Fruit fly (Drosophila melanogaster) whole organism, embryonic: ENCODE results near the gene Gbs-70E.
A peak's percentile ranks its signal among the peaks of the same experiment; 100 is the strongest.

Experiments
- Ada2b ChIP-seq: fragments of 200-800 bp; sonication (Bioruptor generic); IDR thresholded peaks from 2 replicates; pipeline ENCODE4 v1.3.6; 2022; ENCODE audit warnings: missing biosample characterization, missing genetic modification characterization
- Antp ChIP-seq: fragments of 200-800 bp; sonication (Bioruptor generic); optimal IDR thresholded peaks from 3 replicates; lab custom pipeline; 2016; ENCODE audit warnings: missing biosample characterization, missing genetic modification characterization
- CG12071 ChIP-seq: fragments of 200-800 bp; sonication (Bioruptor generic); optimal IDR thresholded peaks from 3 replicates; lab custom pipeline; 2018; ENCODE audit warnings: missing biosample characterization, mild to moderate bottlenecking, missing genetic modification characterization
- CG12744 ChIP-seq: fragments of 200-800 bp; sonication (Bioruptor generic); optimal IDR thresholded peaks from 2 replicates; lab custom pipeline; 2016; ENCODE audit warnings: missing biosample characterization, missing genetic modification characterization
- CG13775 ChIP-seq: fragments of 200-800 bp; sonication (Bioruptor generic); optimal IDR thresholded peaks from 3 replicates; lab custom pipeline; 2017; ENCODE audit warnings: missing biosample characterization, mild to moderate bottlenecking, missing genetic modification characterization
- CG1529 ChIP-seq: fragments of 200-800 bp; sonication (Bioruptor generic); optimal IDR thresholded peaks from 3 replicates; lab custom pipeline; 2018; ENCODE audit warnings: missing biosample characterization, missing genetic modification characterization
- CG18619 ChIP-seq: fragments of 200-800 bp; sonication (Bioruptor generic); optimal IDR thresholded peaks from 3 replicates; lab custom pipeline; 2017; ENCODE audit warnings: missing biosample characterization, mild to moderate bottlenecking, missing genetic modification characterization
- CG2202 ChIP-seq: fragments of 200-800 bp; sonication (Bioruptor generic); optimal IDR thresholded peaks from 2 replicates; lab custom pipeline; 2018; ENCODE audit warnings: missing biosample characterization, mild to moderate bottlenecking, missing genetic modification characterization
- CG33213 ChIP-seq: fragments of 200-800 bp; sonication (Bioruptor generic); optimal IDR thresholded peaks from 3 replicates; lab custom pipeline; 2016; ENCODE audit warnings: missing biosample characterization, missing genetic modification characterization
- CG4328 ChIP-seq: fragments of 200-800 bp; sonication (Bioruptor generic); optimal IDR thresholded peaks from 3 replicates; lab custom pipeline; 2017; ENCODE audit warnings: missing biosample characterization, missing genetic modification reagents, missing genetic modification characterization
- CG5180 ChIP-seq: fragments of 200-800 bp; sonication (Bioruptor generic); optimal IDR thresholded peaks from 3 replicates; lab custom pipeline; 2017; ENCODE audit warnings: missing biosample characterization, missing genetic modification characterization, mild to moderate bottlenecking, moderate library complexity, missing genetic modification reagents
- CG5245 ChIP-seq: fragments of 200-800 bp; sonication (Bioruptor generic); optimal IDR thresholded peaks from 3 replicates; lab custom pipeline; 2016; ENCODE audit warnings: missing biosample characterization, missing genetic modification characterization
- CG6689 ChIP-seq: fragments of 200-800 bp; sonication (Bioruptor generic); IDR thresholded peaks from 2 replicates; pipeline ENCODE4 v1.3.6; 2022; ENCODE audit warnings: missing biosample characterization, missing genetic modification characterization
- CG6791 ChIP-seq: fragments of 200-800 bp; sonication (Bioruptor generic); IDR thresholded peaks from 3 replicates; pipeline ENCODE4 v1.3.6; 2022; ENCODE audit warnings: missing biosample characterization, missing genetic modification characterization; ENCODE audit not compliant: partially characterized antibody
- CG8089 ChIP-seq: fragments of 200-800 bp; sonication (Bioruptor generic); optimal IDR thresholded peaks from 3 replicates; lab custom pipeline; 2016; ENCODE audit warnings: missing biosample characterization, missing genetic modification characterization
- Chrac-16 ChIP-seq: fragments of 200-800 bp; sonication (Bioruptor generic); optimal IDR thresholded peaks from 3 replicates; lab custom pipeline; 2016; ENCODE audit warnings: missing biosample characterization, missing genetic modification characterization
- CoRest ChIP-seq: fragments of 200-800 bp; sonication (Bioruptor generic); optimal IDR thresholded peaks from 3 replicates; lab custom pipeline; 2018; ENCODE audit warnings: missing biosample characterization, mild to moderate bottlenecking, missing genetic modification characterization, moderate library complexity
- Dad ChIP-seq: fragments of 200-800 bp; sonication (Bioruptor generic); optimal IDR thresholded peaks from 3 replicates; lab custom pipeline; 2016; ENCODE audit warnings: missing biosample characterization, missing genetic modification characterization
- Dp ChIP-seq: fragments of 200-800 bp; sonication (Bioruptor generic); optimal IDR thresholded peaks from 2 replicates; lab custom pipeline; 2018; ENCODE audit warnings: missing biosample characterization, mild to moderate bottlenecking, missing genetic modification characterization, moderate library complexity
- Ets97D ChIP-seq: fragments of 200-800 bp; sonication (Bioruptor generic); optimal IDR thresholded peaks from 3 replicates; lab custom pipeline; 2016; ENCODE audit warnings: missing biosample characterization, missing genetic modification characterization
- Fer2 ChIP-seq: fragments of 200-800 bp; sonication (Bioruptor generic); optimal IDR thresholded peaks from 2 replicates; lab custom pipeline; 2018; ENCODE audit warnings: missing biosample characterization, mild to moderate bottlenecking, missing genetic modification characterization, moderate library complexity
- Gug ChIP-seq: fragments of 200-800 bp; sonication (Bioruptor generic); IDR thresholded peaks from 4 replicates; pipeline ENCODE4 v1.3.6; 2022; ENCODE audit warnings: missing biosample characterization, missing genetic modification characterization
- HHEX ChIP-seq: fragments of 200-800 bp; sonication (Bioruptor generic); optimal IDR thresholded peaks from 3 replicates; lab custom pipeline; 2017; ENCODE audit warnings: missing biosample characterization, mild to moderate bottlenecking, missing genetic modification characterization, missing genetic modification reagents
- Sox100B ChIP-seq: fragments of 200-800 bp; sonication (Bioruptor generic); optimal IDR thresholded peaks from 3 replicates; lab custom pipeline; 2018; ENCODE audit warnings: missing biosample characterization, mild to moderate bottlenecking, missing genetic modification characterization
- YL-1 ChIP-seq: fragments of 200-800 bp; sonication (Bioruptor generic); optimal IDR thresholded peaks from 3 replicates; lab custom pipeline; 2017; ENCODE audit warnings: missing biosample characterization, mild to moderate bottlenecking, missing genetic modification characterization
- al ChIP-seq: fragments of 200-800 bp; sonication (Bioruptor generic); IDR thresholded peaks from 2 replicates; pipeline ENCODE4 v1.3.6; 2022; ENCODE audit warnings: missing biosample characterization, missing genetic modification characterization
- ase ChIP-seq: fragments of 200-800 bp; sonication (Bioruptor generic); IDR thresholded peaks from 3 replicates; pipeline ENCODE4 v1.3.6; 2022; ENCODE audit warnings: missing biosample characterization, missing genetic modification characterization
- bowl ChIP-seq: fragments of 200-800 bp; sonication (Bioruptor generic); IDR thresholded peaks from 2 replicates; pipeline ENCODE4 v1.3.6; 2022; ENCODE audit warnings: missing biosample characterization, missing genetic modification characterization
- dan ChIP-seq: fragments of 200-800 bp; sonication (Bioruptor generic); IDR thresholded peaks from 2 replicates; pipeline ENCODE4 v1.3.6; 2022; ENCODE audit warnings: missing biosample characterization, missing genetic modification characterization
- dmrt99B ChIP-seq: fragments of 200-800 bp; sonication (Bioruptor generic); optimal IDR thresholded peaks from 2 replicates; lab custom pipeline; 2018; ENCODE audit warnings: missing biosample characterization, mild to moderate bottlenecking, missing genetic modification characterization, moderate library complexity
- ems ChIP-seq: fragments of 200-800 bp; sonication (Bioruptor generic); optimal IDR thresholded peaks from 3 replicates; lab custom pipeline; 2016; ENCODE audit warnings: missing biosample characterization, missing genetic modification characterization
- en ChIP-seq: fragments of 200-800 bp; sonication (Bioruptor generic); optimal IDR thresholded peaks from 2 replicates; lab custom pipeline; 2016; ENCODE audit warnings: missing biosample characterization, missing genetic modification characterization
- eve ChIP-seq, 2 experiments: fragments of >200 bp; optimal IDR thresholded peaks; 2 replicates each; lab custom pipeline; 2017; ENCODE audit warnings: missing biosample characterization in 2 of 2, missing genetic modification characterization in 2 of 2
- fd102C ChIP-seq: fragments of 200-800 bp; sonication (Bioruptor generic); optimal IDR thresholded peaks from 2 replicates; lab custom pipeline; 2018; ENCODE audit warnings: missing biosample characterization, mild to moderate bottlenecking, missing genetic modification characterization, moderate library complexity
- fu2 ChIP-seq: fragments of 200-800 bp; sonication (Bioruptor generic); optimal IDR thresholded peaks from 2 replicates; lab custom pipeline; 2016; ENCODE audit warnings: missing biosample characterization, missing genetic modification characterization
- gsb-n ChIP-seq: fragments of 200-800 bp; sonication (Bioruptor generic); optimal IDR thresholded peaks from 3 replicates; lab custom pipeline; 2018; ENCODE audit warnings: missing biosample characterization, mild to moderate bottlenecking, missing genetic modification characterization
- h ChIP-seq: fragments of >200 bp; optimal IDR thresholded peaks from 2 replicates; lab custom pipeline; 2017
- jigr1 ChIP-seq: fragments of 200-800 bp; sonication (Bioruptor generic); IDR thresholded peaks from 3 replicates; pipeline ENCODE4 v1.3.6; 2022; ENCODE audit warnings: missing biosample characterization, missing genetic modification characterization
- klu ChIP-seq: fragments of 200-800 bp; sonication (Bioruptor generic); IDR thresholded peaks from 2 replicates; pipeline ENCODE4 v1.3.6; 2022; ENCODE audit warnings: missing biosample characterization, missing genetic modification characterization
- lola ChIP-seq, 3 experiments: fragments of >200 bp in 2 of 3; fragments of 200-800 bp in 1 of 3; sonication (Bioruptor generic) in 1 of 3; optimal IDR thresholded peaks; 2 replicates each; lab custom pipeline; 2017 to 2019; ENCODE audit warnings: missing biosample characterization in 3 of 3, missing genetic modification characterization in 3 of 3, mild to moderate bottlenecking in 1 of 3, moderate library complexity in 1 of 3
- nerfin-1 ChIP-seq: fragments of 200-800 bp; sonication (Bioruptor generic); optimal IDR thresholded peaks from 3 replicates; lab custom pipeline; 2019; ENCODE audit warnings: missing biosample characterization, mild to moderate bottlenecking, missing genetic modification characterization, moderate library complexity
- oc ChIP-seq: fragments of 200-800 bp; sonication (Bioruptor generic); optimal IDR thresholded peaks from 2 replicates; lab custom pipeline; 2018; ENCODE audit warnings: missing biosample characterization, mild to moderate bottlenecking, missing genetic modification characterization, moderate library complexity
- phol ChIP-seq: fragments of 200-800 bp; sonication (Bioruptor generic); optimal IDR thresholded peaks from 3 replicates; lab custom pipeline; 2018; ENCODE audit warnings: missing biosample characterization, mild to moderate bottlenecking, missing genetic modification characterization, moderate library complexity
- sisA ChIP-seq: fragments of 200-800 bp; sonication (Bioruptor generic); IDR thresholded peaks from 2 replicates; pipeline ENCODE4 v1.3.6; 2022; ENCODE audit warnings: missing biosample characterization, missing genetic modification characterization
- tgo ChIP-seq: fragments of 200-800 bp; sonication (Bioruptor generic); IDR thresholded peaks from 3 replicates; pipeline ENCODE4 v1.3.6; 2022; ENCODE audit warnings: missing biosample characterization, missing genetic modification characterization
- trh ChIP-seq: fragments of 200-800 bp; sonication (Bioruptor generic); optimal IDR thresholded peaks from 2 replicates; lab custom pipeline; 2016; ENCODE audit warnings: missing biosample characterization, missing genetic modification characterization

Gene Gbs-70E

DNA sequence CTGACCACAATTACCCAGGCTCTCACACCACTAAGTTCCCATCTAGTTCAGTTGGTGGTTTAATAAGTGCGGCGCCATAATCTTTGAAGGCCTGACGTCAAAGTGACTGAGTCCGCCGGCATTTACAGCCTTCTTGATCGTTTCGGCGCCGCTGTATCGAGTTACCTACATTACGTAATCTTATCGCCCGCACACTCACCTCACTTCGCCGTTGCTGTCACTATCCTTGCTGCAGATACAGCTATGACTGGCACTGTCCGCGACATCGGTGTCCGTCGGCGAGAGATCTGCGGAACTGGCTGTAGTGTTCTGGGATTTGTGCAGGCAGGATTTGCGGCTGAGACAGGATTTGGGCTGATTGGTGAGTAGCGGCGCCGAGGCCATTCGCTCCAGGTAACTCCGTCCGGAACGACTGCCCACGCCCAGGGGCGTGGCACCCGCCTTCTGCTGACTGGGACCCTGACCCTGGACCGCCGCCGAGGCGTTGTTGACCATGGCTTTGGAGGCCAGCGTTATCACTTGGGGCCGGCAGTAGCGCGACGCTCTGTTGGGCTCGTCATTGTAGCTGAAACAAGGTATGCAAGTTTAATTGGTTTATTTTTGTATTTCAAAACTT, 3.7 kb downstream of the Gbs-70E start (continued):
- TF ChIP-seq Chrac-16 (GFP tag; lab: Kevin White, UChicago): no peak
- TF ChIP-seq, all 482 proteins: peak for 29

DNA sequence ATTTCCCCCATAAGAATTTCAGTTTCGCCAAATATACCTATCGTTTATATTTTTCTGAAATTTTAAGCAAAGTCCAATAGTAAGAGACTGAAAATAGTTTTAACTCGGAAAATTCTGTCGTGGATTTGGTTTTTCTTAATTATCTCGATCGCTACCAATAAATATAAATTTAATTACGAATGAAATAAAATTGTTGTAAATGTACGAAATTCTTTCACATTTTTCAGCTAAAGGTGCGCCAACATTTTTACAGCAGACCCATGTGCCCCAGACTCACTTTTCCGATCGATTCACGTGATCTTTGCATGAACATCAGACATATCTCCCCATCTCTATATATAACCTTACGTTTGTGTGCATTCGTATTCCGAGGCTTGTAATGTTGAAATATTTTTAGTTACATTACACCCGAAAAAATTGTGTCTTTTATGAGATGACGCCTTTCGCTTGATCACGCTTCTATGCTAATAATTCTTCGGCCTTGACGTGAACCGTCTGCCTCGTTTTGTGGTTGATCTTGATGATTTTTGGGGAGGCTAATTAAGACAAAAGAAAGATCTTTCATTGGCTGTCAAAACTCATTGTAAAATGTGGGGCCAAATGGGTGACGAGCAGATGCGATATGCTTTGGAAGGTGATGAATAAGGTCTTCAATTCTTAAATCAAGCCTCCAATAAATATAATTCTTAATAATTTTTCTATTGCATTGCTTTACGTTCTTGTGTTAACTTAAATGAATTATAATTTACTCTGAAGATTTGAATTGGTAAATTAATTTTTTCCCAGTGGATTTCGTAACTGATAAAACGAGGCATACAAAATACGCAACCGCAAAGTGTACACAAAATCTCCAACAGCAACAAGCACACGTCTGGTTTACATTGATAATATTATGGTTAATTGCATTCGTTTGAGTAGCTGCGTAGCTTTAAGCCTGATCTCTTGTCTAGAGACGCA, 5.5 kb downstream of the Gbs-70E start:
- TF ChIP-seq fd102C (GFP tag; lab: Kevin White, UChicago) (no peak), tgo (GFP tag; lab: Robert Waterston, UW) (peak; percentile 35; the same call in 2 of the 3 replicates), YL-1 (GFP tag; lab: Kevin White, UChicago) (no peak), al (no peak), CG33213 (GFP tag; lab: Kevin White, UChicago) (no peak), Fer2 (tag; lab: Kevin White, UChicago) (no peak), oc (tag; lab: Kevin White, UChicago) (no peak), jigr1 (no peak), bowl (GFP tag; lab: Robert Waterston, UW) (no peak), phol (peak; percentile 74), CG4328 (peak; percentile 33), Antp (no peak), CG1529 (GFP tag; lab: Kevin White, UChicago) (peak; percentile 28), eve (GFP tag; optimal IDR thresholded peaks at IDR 0.05; lab: Kevin White, UChicago) (peak in 1 of 2 experiments; percentile 69), lola (GFP tag; optimal IDR thresholded peaks at IDR 0.05; lab: Kevin White, UChicago) (peak in 1 of 3 experiments; percentile 51), CG6689 (GFP tag; lab: Robert Waterston, UW) (no peak), ase (GFP tag; lab: Robert Waterston, UW) (no peak), Ada2b (no peak), Dp (no peak), CG12071 (GFP tag; lab: Kevin White, UChicago) (peak; percentile 46), dmrt99B (tag; lab: Kevin White, UChicago) (peak; percentile 80), gsb-n (tag; lab: Kevin White, UChicago) (peak; percentile 9), h (lab: Kevin White, UChicago) (no peak), CG5245 (GFP tag; lab: Kevin White, UChicago) (peak; percentile 54), CG8089 (GFP tag; lab: Kevin White, UChicago) (peak; percentile 44), CG12744 (GFP tag; lab: Kevin White, UChicago) (no peak), nerfin-1 (tag; lab: Kevin White, UChicago) (peak; percentile 20), CG2202 (tag; lab: Kevin White, UChicago) (no peak), CoRest (tag; lab: Kevin White, UChicago) (peak; percentile 66), Gug (no peak; the same call in 3 of the 4 replicates), klu (no peak), Dad (GFP tag; lab: Kevin White, UChicago) (no peak), CG18619 (GFP tag; lab: Kevin White, UChicago) (peak; percentile 58), dan (GFP tag; lab: Robert Waterston, UW) (no peak), HHEX (GFP tag; lab: Kevin White, UChicago) (peak; percentile 8), en (GFP tag; lab: Kevin White, UChicago) (no peak), CG6791 (no peak), fu2 (GFP tag; lab: Kevin White, UChicago) (no peak), trh (no peak), CG5180 (GFP tag; lab: Kevin White, UChicago) (peak; percentile 65), sisA (GFP tag; lab: Robert Waterston, UW) (no peak; the same call in 1 of the 2 replicates), Ets97D (GFP tag; lab: Kevin White, UChicago) (no peak), CG13775 (peak; percentile 6), Sox100B (GFP tag; lab: Kevin White, UChicago) (peak; percentile 79), ems (GFP tag; lab: Kevin White, UChicago) (peak; percentile 59)
